Worm (Caenorhabditis elegans) whole organism, early embryonic: Measurements from ENCODE around the gene srsx-9.

Experiments used
- B0310.2 ChIP-seq: sonication (generic microtip); optimal IDR thresholded peaks from 2 replicates; lab custom pipeline; 2016; ENCODE audit warnings: mild to moderate bottlenecking, missing genetic modification characterization, missing compliant biosample characterization
- F13C5.2 ChIP-seq: sonication (generic microtip); optimal IDR thresholded peaks from 2 replicates; lab custom pipeline; 2017; ENCODE audit warnings: mild to moderate bottlenecking, missing genetic modification characterization, inconsistent platforms, missing compliant biosample characterization
- aly-1 ChIP-seq: sonication (generic microtip); optimal IDR thresholded peaks from 2 replicates; lab custom pipeline; 2016; ENCODE audit warnings: missing genetic modification characterization, missing compliant biosample characterization
- ama-1 ChIP-seq: fragments of 150-350 bp; optimal IDR thresholded peaks from 2 replicates; lab custom pipeline; 2014
- ceh-36 ChIP-seq: sonication (generic microtip); optimal IDR thresholded peaks from 2 replicates; lab custom pipeline; 2016; ENCODE audit warnings: missing genetic modification characterization, inconsistent platforms, missing compliant biosample characterization
- ets-7 ChIP-seq: sonication (generic microtip); optimal IDR thresholded peaks from 2 replicates; lab custom pipeline; 2016; ENCODE audit warnings: missing genotype, missing genetic modification characterization, missing compliant biosample characterization
- flt-1 ChIP-seq: fragments of 200-800 bp; sonication (Bioruptor generic); IDR thresholded peaks from 2 replicates; pipeline ENCODE4 v1.3.6; 2022; ENCODE audit warnings: missing genetic modification characterization, missing compliant biosample characterization
- hnd-1 ChIP-seq: sonication (generic microtip); optimal IDR thresholded peaks from 2 replicates; lab custom pipeline; 2016; ENCODE audit warnings: missing genetic modification characterization, missing compliant biosample characterization
- pes-1 ChIP-seq: fragments of 200-800 bp; sonication (Bioruptor generic); IDR thresholded peaks from 2 replicates; pipeline ENCODE4 v1.3.6; 2022; ENCODE audit warnings: missing genetic modification reagents, missing genetic modification characterization, missing compliant biosample characterization
- scrt-1 ChIP-seq: fragments of 200-800 bp; sonication (Bioruptor generic); IDR thresholded peaks from 2 replicates; pipeline ENCODE4 v1.3.6; 2022; ENCODE audit warnings: missing genetic modification characterization, missing compliant biosample characterization
- sea-1 ChIP-seq: fragments of 200-800 bp; sonication (Bioruptor generic); conservative IDR thresholded peaks from 2 replicates; pipeline ENCODE4 v1.3.6; 2022; ENCODE audit warnings: missing genetic modification characterization, missing compliant biosample characterization
- tbx-11 ChIP-seq: fragments of 200-800 bp; sonication (Bioruptor generic); IDR thresholded peaks from 2 replicates; pipeline ENCODE4 v1.3.6; 2022; ENCODE audit warnings: missing genetic modification characterization, missing compliant biosample characterization
- tbx-37 ChIP-seq: fragments of 200-800 bp; sonication (Bioruptor generic); conservative IDR thresholded peaks from 2 replicates; pipeline ENCODE4 v1.3.6; 2022; ENCODE audit warnings: missing genetic modification reagents, missing genetic modification characterization, missing compliant biosample characterization
- tra-4 ChIP-seq: sonication (generic microtip); optimal IDR thresholded peaks from 2 replicates; lab custom pipeline; 2017; ENCODE audit warnings: missing genetic modification characterization, missing compliant biosample characterization

DNA sequence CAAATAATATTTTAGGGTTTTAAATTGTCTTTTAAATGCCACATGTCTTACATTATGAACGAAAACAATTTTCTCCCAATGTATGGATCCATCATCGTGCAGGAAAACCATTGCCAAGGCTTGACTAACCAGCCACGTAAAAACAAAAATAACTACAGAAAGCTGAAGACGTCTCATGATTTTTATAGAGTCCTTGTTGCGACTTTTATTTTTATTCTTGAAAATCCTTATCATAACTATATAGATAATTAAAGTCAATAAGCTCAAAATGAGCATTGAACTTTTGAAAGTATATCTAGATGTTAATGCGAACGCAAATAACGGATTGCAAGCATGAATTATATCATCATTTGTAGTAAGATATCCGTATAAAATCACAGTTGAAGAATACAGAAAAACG, 7.3 kb upstream of the srsx-9 start:
- TF ChIP-seq ceh-36 = no peak
- no peak for TF ChIP-seq ama-1 (lab: Kevin White, UChicago)
- TF ChIP-seq ets-7 (tag; lab: Kevin White, UChicago) = no peak
- TF ChIP-seq scrt-1 = no peak
- no peak for TF ChIP-seq pes-1 (GFP tag; lab: Robert Waterston, UW)
- TF ChIP-seq tbx-11 (GFP tag; lab: Robert Waterston, UW) = no peak
- no peak for TF ChIP-seq aly-1
- no peak for TF ChIP-seq sea-1 (GFP tag; lab: Robert Waterston, UW)
- TF ChIP-seq F13C5.2 (tag; lab: Kevin White, UChicago) = no peak
- no peak for TF ChIP-seq tra-4 (tag; lab: Kevin White, UChicago)
- no peak for TF ChIP-seq flt-1
- TF ChIP-seq B0310.2 (tag; lab: Kevin White, UChicago) = no peak
- no peak for TF ChIP-seq hnd-1 (tag; lab: Kevin White, UChicago)
- no peak for TF ChIP-seq tbx-37 (GFP tag; lab: Robert Waterston, UW)
